Fruit fly (Drosophila melanogaster) S2 (cell line): ENCODE measurements around the gene CG34451.

Experiments
- CG8478 ChIP-seq: fragments of >200 bp; optimal IDR thresholded peaks from 2 replicates; lab custom pipeline; 2018
- CTCF ChIP-seq, 2 experiments: fragments of >200 bp; optimal IDR thresholded peaks; 2 replicates each; lab custom pipeline; 2018

- TF ChIP-seq CG8478 (lab: Kevin White, UChicago) (no peak), CTCF (optimal IDR thresholded peaks at IDR 0.05; lab: Kevin White, UChicago) (no peak)
Observed at dm6 chr3L:15694406-15694805, 2.5 kb upstream of the CG34451 start.
